Worm (Caenorhabditis elegans) whole organism, young adult: ENCODE measurements around the gene fard-1.

ENCODE experiments used
- B0035.1 ChIP-seq: sonication (generic microtip); optimal IDR thresholded peaks from 2 replicates; lab custom pipeline; 2016; ENCODE audit warnings: missing genetic modification characterization, mild to moderate bottlenecking, missing compliant biosample characterization, missing genotype, missing genetic modification reagents
- C17E4.6 ChIP-seq: fragments of 200-800 bp; sonication (Bioruptor generic); IDR thresholded peaks from 2 replicates; pipeline ENCODE4 v1.3.6; 2022; ENCODE audit warnings: missing genetic modification reagents, missing genetic modification characterization, missing compliant biosample characterization
- F10E7.11 ChIP-seq: sonication (generic microtip); optimal IDR thresholded peaks from 2 replicates; lab custom pipeline; 2017; ENCODE audit warnings: mild to moderate bottlenecking, missing genetic modification characterization, moderate library complexity, missing compliant biosample characterization
- F57A8.1 ChIP-seq: fragments of 200-800 bp; sonication (Bioruptor generic); optimal IDR thresholded peaks from 2 replicates; lab custom pipeline; 2018; ENCODE audit warnings: mild to moderate bottlenecking, missing genetic modification characterization, moderate library complexity, missing compliant biosample characterization
- K11D2.4 ChIP-seq: fragments of 200-800 bp; sonication (Bioruptor generic); IDR thresholded peaks from 2 replicates; pipeline ENCODE4 v1.3.6; 2022; ENCODE audit warnings: missing genetic modification reagents, missing genetic modification characterization, missing compliant biosample characterization
- T07F8.4 ChIP-seq: sonication (generic microtip); optimal IDR thresholded peaks from 2 replicates; lab custom pipeline; 2016; ENCODE audit warnings: mild to moderate bottlenecking, missing genetic modification characterization, moderate library complexity, missing compliant biosample characterization
- Y56A3A.18 ChIP-seq: fragments of 200-800 bp; sonication (Bioruptor generic); IDR thresholded peaks from 2 replicates; pipeline ENCODE4 v1.3.6; 2022; ENCODE audit warnings: missing genetic modification reagents, missing genetic modification characterization, missing compliant biosample characterization
- ZK185.1 ChIP-seq: sonication (generic microtip); optimal IDR thresholded peaks from 2 replicates; lab custom pipeline; 2016; ENCODE audit warnings: mild to moderate bottlenecking, missing genetic modification characterization, missing compliant biosample characterization; ENCODE audit not compliant: poor library complexity, severe bottlenecking
- aptf-3 ChIP-seq: fragments of 200-800 bp; sonication (Bioruptor generic); IDR thresholded peaks from 2 replicates; pipeline ENCODE4 v1.3.6; 2022; ENCODE audit warnings: missing genetic modification characterization, missing compliant biosample characterization
- attf-5 ChIP-seq: fragments of 200-800 bp; sonication (Bioruptor generic); optimal IDR thresholded peaks from 2 replicates; lab custom pipeline; 2018; ENCODE audit warnings: mild to moderate bottlenecking, missing genetic modification characterization, missing compliant biosample characterization
- bed-1 ChIP-seq: fragments of 200-800 bp; sonication (Bioruptor generic); IDR thresholded peaks from 2 replicates; pipeline ENCODE4 v1.3.6; 2022; ENCODE audit warnings: missing genetic modification reagents, missing genetic modification characterization, missing compliant biosample characterization
- bed-2 ChIP-seq: fragments of 200-800 bp; sonication (Bioruptor generic); IDR thresholded peaks from 2 replicates; pipeline ENCODE4 v1.3.6; 2022; ENCODE audit warnings: missing genetic modification reagents, missing genetic modification characterization, missing compliant biosample characterization
- ccch-3 ChIP-seq: fragments of 200-800 bp; sonication (Bioruptor generic); optimal IDR thresholded peaks from 2 replicates; lab custom pipeline; 2018; ENCODE audit warnings: mild to moderate bottlenecking, missing genetic modification characterization, missing compliant biosample characterization
- ceh-100 ChIP-seq: fragments of 200-800 bp; sonication (Bioruptor generic); IDR thresholded peaks from 2 replicates; pipeline ENCODE4 v1.3.6; 2022; ENCODE audit warnings: missing genetic modification reagents, missing genetic modification characterization, missing compliant biosample characterization
- ceh-27 ChIP-seq: fragments of 200-800 bp; sonication (Bioruptor generic); optimal IDR thresholded peaks from 2 replicates; lab custom pipeline; 2018; ENCODE audit warnings: mild to moderate bottlenecking, missing genetic modification characterization, moderate library complexity, missing compliant biosample characterization
- ceh-91 ChIP-seq: fragments of 200-800 bp; sonication (Bioruptor generic); IDR thresholded peaks from 2 replicates; pipeline ENCODE4 v1.3.6; 2022; ENCODE audit warnings: missing genetic modification reagents, missing genetic modification characterization, missing compliant biosample characterization
- chd-7 ChIP-seq: sonication (generic microtip); optimal IDR thresholded peaks from 2 replicates; lab custom pipeline; 2016; ENCODE audit warnings: mild to moderate bottlenecking, missing genetic modification characterization, moderate library complexity, missing compliant biosample characterization
- dox-1 ChIP-seq: fragments of 200-800 bp; sonication (Bioruptor generic); IDR thresholded peaks from 2 replicates; pipeline ENCODE4 v1.3.6; 2022; ENCODE audit warnings: missing genetic modification reagents, missing genetic modification characterization, missing compliant biosample characterization
- dpl-1 ChIP-seq: fragments of 150-350 bp; optimal IDR thresholded peaks from 2 replicates; lab custom pipeline; 2014; ENCODE audit warnings: missing biosample characterization, missing genetic modification reagents, missing genetic modification characterization
- efl-1 ChIP-seq: fragments of 150-350 bp; optimal IDR thresholded peaks from 2 replicates; lab custom pipeline; 2014; ENCODE audit warnings: missing biosample characterization, missing genetic modification reagents, missing genetic modification characterization
- egl-18 ChIP-seq: fragments of 200-800 bp; sonication (Bioruptor generic); IDR thresholded peaks from 2 replicates; pipeline ENCODE4 v1.3.6; 2022; ENCODE audit warnings: missing genetic modification reagents, missing genetic modification characterization, missing compliant biosample characterization
- egrh-3 ChIP-seq: fragments of 200-800 bp; sonication (Bioruptor generic); IDR thresholded peaks from 2 replicates; pipeline ENCODE4 v1.3.6; 2022; ENCODE audit warnings: missing genetic modification reagents, missing genetic modification characterization, missing compliant biosample characterization
- ekl-4 ChIP-seq: fragments of 200-800 bp; sonication (Bioruptor generic); IDR thresholded peaks from 2 replicates; pipeline ENCODE4 v1.3.6; 2022; ENCODE audit warnings: missing genetic modification reagents, missing genetic modification characterization, missing compliant biosample characterization
- fkh-3 ChIP-seq: sonication (generic microtip); optimal IDR thresholded peaks from 2 replicates; lab custom pipeline; 2016; ENCODE audit warnings: mild to moderate bottlenecking, missing genetic modification characterization, missing compliant biosample characterization
- him-1 ChIP-seq: sonication (generic microtip); optimal IDR thresholded peaks from 2 replicates; lab custom pipeline; 2016; ENCODE audit warnings: missing genotype, missing genetic modification reagents, missing genetic modification characterization, missing compliant biosample characterization
- let-526 ChIP-seq: fragments of 200-800 bp; sonication (Bioruptor generic); IDR thresholded peaks from 2 replicates; pipeline ENCODE4 v1.3.6; 2022; ENCODE audit warnings: missing genetic modification reagents, missing genetic modification characterization, missing compliant biosample characterization
- lin-26 ChIP-seq: fragments of 200-800 bp; sonication (Bioruptor generic); IDR thresholded peaks from 2 replicates; pipeline ENCODE4 v1.3.6; 2022; ENCODE audit warnings: missing genetic modification reagents, missing genetic modification characterization, missing compliant biosample characterization
- lin-35 ChIP-seq, 3 experiments: fragments of 150-350 bp in 2 of 3; sonication (generic microtip) in 1 of 3; optimal IDR thresholded peaks; 2 replicates each; lab custom pipeline; 2014 to 2018; ENCODE audit warnings: missing biosample characterization in 3 of 3, missing genetic modification characterization in 3 of 3, missing genetic modification reagents in 3 of 3
- lin-40 ChIP-seq: sonication (generic microtip); optimal IDR thresholded peaks from 2 replicates; lab custom pipeline; 2016; ENCODE audit warnings: missing genetic modification characterization, mild to moderate bottlenecking, missing compliant biosample characterization, missing genotype, missing genetic modification reagents
- lin-54 ChIP-seq: fragments of 200-800 bp; sonication (Bioruptor generic); optimal IDR thresholded peaks from 2 replicates; lab custom pipeline; 2018; ENCODE audit warnings: mild to moderate bottlenecking, missing genetic modification characterization, missing compliant biosample characterization
- lir-1 ChIP-seq: fragments of 200-800 bp; sonication (Bioruptor generic); conservative IDR thresholded peaks from 2 replicates; pipeline ENCODE4 v1.3.6; 2022; ENCODE audit warnings: missing genetic modification reagents, missing genetic modification characterization, missing compliant biosample characterization
- lsy-27 ChIP-seq: sonication (generic microtip); optimal IDR thresholded peaks from 2 replicates; lab custom pipeline; 2017; ENCODE audit warnings: missing genetic modification characterization, mild to moderate bottlenecking, missing compliant biosample characterization, antibody characterized with exemption, missing genotype, borderline replicate concordance; ENCODE audit not compliant: insufficient read depth
- madf-8 ChIP-seq: fragments of 200-800 bp; sonication (Bioruptor generic); conservative IDR thresholded peaks from 2 replicates; pipeline ENCODE4 v1.3.6; 2022; ENCODE audit warnings: missing genetic modification reagents, missing genetic modification characterization, missing compliant biosample characterization
- nfya-2 ChIP-seq: fragments of 200-800 bp; sonication (Bioruptor generic); IDR thresholded peaks from 2 replicates; pipeline ENCODE4 v1.3.6; 2022; ENCODE audit warnings: missing genetic modification reagents, missing genetic modification characterization, missing compliant biosample characterization
- nhr-80 ChIP-seq: sonication (generic microtip); optimal IDR thresholded peaks from 2 replicates; lab custom pipeline; 2016; ENCODE audit warnings: missing genetic modification characterization, missing compliant biosample characterization
- pbrm-1 ChIP-seq: fragments of 200-800 bp; sonication (Bioruptor generic); IDR thresholded peaks from 2 replicates; pipeline ENCODE4 v1.3.6; 2022; ENCODE audit warnings: missing genetic modification reagents, missing genetic modification characterization, missing compliant biosample characterization
- rcor-1 ChIP-seq: fragments of 200-800 bp; sonication (Bioruptor generic); IDR thresholded peaks from 2 replicates; pipeline ENCODE4 v1.3.6; 2022; ENCODE audit warnings: missing genetic modification reagents, missing genetic modification characterization, missing compliant biosample characterization
- rpc-1 ChIP-seq, 2 experiments: fragments of 150-350 bp in 1 of 2; sonication (generic microtip) in 1 of 2; optimal IDR thresholded peaks; 2 replicates each; lab custom pipeline; 2014 to 2018; ENCODE audit warnings: missing biosample characterization in 1 of 2, missing genetic modification characterization in 1 of 2, missing genetic modification reagents in 1 of 2, missing genotype in 1 of 2
- snpc-1.3 ChIP-seq: sonication (generic microtip); optimal IDR thresholded peaks from 2 replicates; lab custom pipeline; 2017; ENCODE audit warnings: missing genetic modification characterization, mild to moderate bottlenecking, missing compliant biosample characterization, antibody characterized with exemption, moderate library complexity, missing genotype, missing genetic modification reagents; ENCODE audit not compliant: insufficient read depth
- snpc-4 ChIP-seq, 5 experiments: fragments of 150-350 bp in 1 of 5; sonication (generic microtip) in 4 of 5; optimal IDR thresholded peaks; 2 replicates each; lab custom pipeline; 2014 to 2018; ENCODE audit warnings: missing genetic modification characterization in 5 of 5, missing biosample characterization in 3 of 5, antibody characterized with exemption in 2 of 5, mild to moderate bottlenecking in 2 of 5, missing compliant biosample characterization in 2 of 5, missing genotype in 2 of 5, moderate library complexity in 2 of 5, missing genetic modification reagents in 1 of 5
- unc-62 ChIP-seq: fragments of 150-350 bp; optimal IDR thresholded peaks from 2 replicates; lab custom pipeline; 2014; ENCODE audit warnings: missing biosample characterization, missing genetic modification reagents, missing genetic modification characterization
- zfh-2 ChIP-seq: fragments of 200-800 bp; sonication (Bioruptor generic); conservative IDR thresholded peaks from 2 replicates; pipeline ENCODE4 v1.3.6; 2022; ENCODE audit warnings: missing genetic modification reagents, missing genetic modification characterization, missing compliant biosample characterization
- ztf-18 ChIP-seq: sonication (generic microtip); optimal IDR thresholded peaks from 2 replicates; lab custom pipeline; 2016; ENCODE audit warnings: missing genotype, mild to moderate bottlenecking, missing genetic modification characterization, missing compliant biosample characterization
- ztf-25 ChIP-seq: fragments of 200-800 bp; sonication (Bioruptor generic); IDR thresholded peaks from 2 replicates; pipeline ENCODE4 v1.3.6; 2022; ENCODE audit warnings: missing genetic modification reagents, missing genetic modification characterization, missing compliant biosample characterization

The fard-1 gene

ce11 chrX:2971542-2971988 lies 38.4 kb downstream of the fard-1 start (continued):
- peak in 1 of 3 experiments; percentile 71 for TF ChIP-seq lin-35 (GFP tag; optimal IDR thresholded peaks at IDR 0.05; lab: Kevin White, UChicago)
- no peak for TF ChIP-seq ccch-3 (GFP tag; lab: Kevin White, UChicago)
- no peak; the same call in 1 of the 2 replicates for TF ChIP-seq ceh-91 (GFP tag; lab: Robert Waterston, UW)
- no peak for TF ChIP-seq efl-1 (GFP tag; lab: Kevin White, UChicago)
- TF ChIP-seq rpc-1 (optimal IDR thresholded peaks at IDR 0.05; lab: Kevin White, UChicago): no peak
- TF ChIP-seq rpc-1 (tag; optimal IDR thresholded peaks at IDR 0.05; lab: Kevin White, UChicago): no peak
- TF ChIP-seq madf-8 (GFP tag; lab: Robert Waterston, UW): no peak
- peak; percentile 93; the same call in 1 of the 2 replicates for TF ChIP-seq let-526 (GFP tag; lab: Robert Waterston, UW)
- no peak for TF ChIP-seq nfya-2 (GFP tag; lab: Robert Waterston, UW)
- peak; percentile 92 for TF ChIP-seq ekl-4 (GFP tag; lab: Robert Waterston, UW)
- TF ChIP-seq ceh-100: no peak
- TF ChIP-seq ztf-25 (GFP tag; lab: Robert Waterston, UW): no peak
- TF ChIP-seq F10E7.11 (tag; lab: Kevin White, UChicago): peak; percentile 8
- peak; percentile 75 for TF ChIP-seq ceh-27 (GFP tag; lab: Kevin White, UChicago)
- peak; percentile 55 for TF ChIP-seq lin-54 (GFP tag; lab: Kevin White, UChicago)
- no peak for TF ChIP-seq lsy-27 (tag; lab: Kevin White, UChicago)
- TF ChIP-seq aptf-3 (GFP tag; lab: Robert Waterston, UW): no peak
- no peak for TF ChIP-seq F57A8.1 (GFP tag; lab: Kevin White, UChicago)
- no peak for TF ChIP-seq him-1
- peak; percentile 91 for TF ChIP-seq unc-62
- TF ChIP-seq snpc-1.3 (tag; lab: Kevin White, UChicago): no peak
- 0 out of 2 replicates have a peak, but pooled peaks have one; percentile 28 for TF ChIP-seq bed-2 (GFP tag; lab: Robert Waterston, UW)
- peak; percentile 86 for TF ChIP-seq lin-40
- TF ChIP-seq chd-7 (tag; lab: Kevin White, UChicago): peak; percentile 95
- TF ChIP-seq lin-26 (GFP tag; lab: Robert Waterston, UW): peak; percentile 80
- peak; percentile 61; the same call in 1 of the 2 replicates for TF ChIP-seq egrh-3 (GFP tag; lab: Robert Waterston, UW)
- peak; percentile 76 for TF ChIP-seq attf-5 (GFP tag; lab: Kevin White, UChicago)
- 0 out of 2 replicates have a peak, but pooled peaks have one; percentile 72 for TF ChIP-seq bed-1
- peak; percentile 53 for TF ChIP-seq ZK185.1 (tag; lab: Kevin White, UChicago)
- TF ChIP-seq B0035.1 (tag; lab: Kevin White, UChicago): no peak

ce11 chrX:2972272-2973042 lies 39.3 kb downstream of the fard-1 start:
- TF ChIP-seq nhr-80 (tag; lab: Kevin White, UChicago): peak; percentile 43
- no peak for TF ChIP-seq zfh-2 (GFP tag; lab: Robert Waterston, UW)
- no peak for TF ChIP-seq fkh-3 (tag; lab: Kevin White, UChicago)
- no peak for TF ChIP-seq K11D2.4 (GFP tag; lab: Robert Waterston, UW)
- TF ChIP-seq C17E4.6 (GFP tag; lab: Robert Waterston, UW): no peak
- peak; percentile 37 for TF ChIP-seq ZK185.1 (tag; lab: Kevin White, UChicago)
- no peak for TF ChIP-seq ztf-25 (GFP tag; lab: Robert Waterston, UW)
- no peak for TF ChIP-seq dox-1 (GFP tag; lab: Robert Waterston, UW)
- no peak for TF ChIP-seq T07F8.4
- TF ChIP-seq egl-18 (GFP tag; lab: Robert Waterston, UW): no peak
- no peak for TF ChIP-seq nfya-2 (GFP tag; lab: Robert Waterston, UW)
- TF ChIP-seq lir-1: no peak
- TF ChIP-seq aptf-3 (GFP tag; lab: Robert Waterston, UW): no peak
- no peak for TF ChIP-seq dpl-1 (GFP tag; lab: Kevin White, UChicago)
- no peak for TF ChIP-seq rcor-1 (GFP tag; lab: Robert Waterston, UW)
- TF ChIP-seq snpc-4 (GFP tag; optimal IDR thresholded peaks at IDR 0.05; lab: Kevin White, UChicago): no peak
- no peak for TF ChIP-seq snpc-4 (tag; optimal IDR thresholded peaks at IDR 0.05; lab: Kevin White, UChicago)
- TF ChIP-seq bed-2 (GFP tag; lab: Robert Waterston, UW): no peak
- no peak for TF ChIP-seq Y56A3A.18 (GFP tag; lab: Robert Waterston, UW)
- TF ChIP-seq ztf-18 (tag; lab: Kevin White, UChicago): no peak
- TF ChIP-seq pbrm-1: peak; percentile 9; the same call in 1 of the 2 replicates
